Worm (Caenorhabditis elegans): Measurements from ENCODE around the gene T26A5.8.

T26A5.8 gene

DNA sequence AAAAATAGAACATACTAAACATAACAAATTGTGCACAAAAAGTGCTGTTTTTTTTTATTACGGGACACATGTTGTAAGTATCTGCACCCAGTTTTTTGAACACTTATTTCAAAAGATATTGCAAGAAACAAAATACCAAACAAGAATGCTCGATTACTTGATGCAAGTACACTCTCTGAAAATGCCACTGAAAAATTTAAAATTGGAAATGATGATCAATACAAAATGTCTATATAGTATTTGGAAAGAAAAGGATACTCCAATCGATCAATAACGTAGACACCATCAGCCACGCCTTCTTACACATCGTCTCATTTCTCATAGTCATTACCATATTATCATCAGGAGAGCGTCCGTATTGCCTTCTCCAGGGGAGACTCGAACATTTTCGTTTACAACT lies 35.5 kb upstream of the T26A5.8 start, which contains the start of gene sdz-15:
Gene sdz-15 (plus strand): TSS at position 301 of the 400 bp plus-strand sequence.
- TF ChIP-seq unc-62 (GFP tag; optimal IDR thresholded peaks at IDR 0.05) (no peak), nhr-23 (tag; optimal IDR thresholded peaks at IDR 0.05) (no peak), F13H6.1 (tag; optimal IDR thresholded peaks at IDR 0.05) (no peak), lin-39 (tag; optimal IDR thresholded peaks at IDR 0.05) (no peak), crh-2 (tag; optimal IDR thresholded peaks at IDR 0.05) (no peak), nhr-10 (tag; optimal IDR thresholded peaks at IDR 0.05) (no peak), R02D3.7 (tag; optimal IDR thresholded peaks at IDR 0.05) (no peak), ceh-82 (tag; optimal IDR thresholded peaks at IDR 0.05) (no peak), zag-1 (tag; optimal IDR thresholded peaks at IDR 0.05) (no peak), lin-13 (GFP tag; optimal IDR thresholded peaks at IDR 0.05) (no peak), lin-11 (tag; optimal IDR thresholded peaks at IDR 0.05) (no peak), gmeb-1 (tag; optimal IDR thresholded peaks at IDR 0.05) (no peak), ztf-4 (tag; optimal IDR thresholded peaks at IDR 0.05) (no peak), fos-1 (tag; optimal IDR thresholded peaks at IDR 0.05) (no peak), mdl-1 (tag; optimal IDR thresholded peaks at IDR 0.05) (no peak), egl-27 (tag; optimal IDR thresholded peaks at IDR 0.05) (no peak)

- TF ChIP-seq fos-1 (tag; optimal IDR thresholded peaks at IDR 0.05) = peak; percentile 61
- TF ChIP-seq sma-9 (GFP tag; optimal IDR thresholded peaks at IDR 0.05) = peak; percentile 24
- TF ChIP-seq sma-9 (tag; optimal IDR thresholded peaks at IDR 0.05) = no peak
- TF ChIP-seq snpc-4 (tag; optimal IDR thresholded peaks at IDR 0.05) = no peak
Measured at ce11 chrIII:6495191-6495723, 32.6 kb upstream of the T26A5.8 start, which contains the start of gene F23F12.13. F23F12.13 (plus strand) TSS chrIII:6495673.

- no peak for TF ChIP-seq dmd-4 (tag; optimal IDR thresholded peaks at IDR 0.05)
- TF ChIP-seq sma-3 (GFP tag; optimal IDR thresholded peaks at IDR 0.05) = no peak
- no peak for TF ChIP-seq gmeb-1 (tag; optimal IDR thresholded peaks at IDR 0.05)
- no peak for TF ChIP-seq nhr-23 (tag; optimal IDR thresholded peaks at IDR 0.05)
- no peak for TF ChIP-seq peb-1 (tag; optimal IDR thresholded peaks at IDR 0.05)
- no peak for TF ChIP-seq ceh-82 (tag; optimal IDR thresholded peaks at IDR 0.05)
- TF ChIP-seq elt-3 (tag; optimal IDR thresholded peaks at IDR 0.05) = no peak
- no peak for TF ChIP-seq skn-1 (tag; optimal IDR thresholded peaks at IDR 0.05)
- no peak for TF ChIP-seq nhr-10 (tag; optimal IDR thresholded peaks at IDR 0.05)
- TF ChIP-seq sem-4 (tag; optimal IDR thresholded peaks at IDR 0.05) = no peak
- TF ChIP-seq nhr-12 (tag; optimal IDR thresholded peaks at IDR 0.05) = no peak
- no peak for TF ChIP-seq ztf-11 (tag; optimal IDR thresholded peaks at IDR 0.05)
- no peak for TF ChIP-seq mbf-1 (tag; optimal IDR thresholded peaks at IDR 0.05)
- no peak for TF ChIP-seq nhr-237 (tag; optimal IDR thresholded peaks at IDR 0.05)
- no peak for TF ChIP-seq aly-2 (tag; optimal IDR thresholded peaks at IDR 0.05)
- no peak for TF ChIP-seq sma-9 (GFP tag; optimal IDR thresholded peaks at IDR 0.05)
- no peak for TF ChIP-seq sma-9 (tag; optimal IDR thresholded peaks at IDR 0.05)
- TF ChIP-seq lin-13 (GFP tag; optimal IDR thresholded peaks at IDR 0.05) = no peak
Measured at ce11 chrIII:6492807-6493206, 30.2 kb upstream of the T26A5.8 start, which contains the start of gene srb-11. srb-11 (minus strand) TSS chrIII:6492907.

DNA sequence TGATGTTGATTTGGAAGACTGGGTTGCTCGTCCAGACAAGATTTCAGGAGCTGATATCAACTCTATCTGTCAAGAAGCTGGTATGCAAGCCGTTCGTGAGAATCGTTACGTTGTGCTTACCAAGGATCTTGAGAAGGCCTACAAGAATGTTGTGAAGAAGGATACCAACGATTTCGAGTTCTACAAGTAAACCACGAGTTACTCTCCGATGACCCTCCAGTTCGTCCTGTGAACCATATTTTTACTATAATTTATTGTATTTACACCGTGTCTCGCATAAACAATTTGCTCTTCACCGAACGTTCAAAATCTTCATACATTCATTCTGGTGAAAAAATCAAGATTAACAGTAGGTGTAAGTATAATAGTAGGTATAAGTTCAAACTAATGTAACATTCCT lies 28.3 kb upstream of the T26A5.8 start:
- TF ChIP-seq sma-3 (GFP tag; optimal IDR thresholded peaks at IDR 0.05) (no peak), C34F6.9 (tag; optimal IDR thresholded peaks at IDR 0.05) (no peak), nhr-6 (tag; optimal IDR thresholded peaks at IDR 0.05) (no peak), elt-1 (tag; optimal IDR thresholded peaks at IDR 0.05) (no peak), nhr-25 (tag; optimal IDR thresholded peaks at IDR 0.05) (no peak), nhr-11 (tag; optimal IDR thresholded peaks at IDR 0.05) (no peak), unc-62 (GFP tag; optimal IDR thresholded peaks at IDR 0.05) (no peak), mdl-1 (tag; optimal IDR thresholded peaks at IDR 0.05) (no peak), blmp-1 (tag; optimal IDR thresholded peaks at IDR 0.05; ENCODE audit: insufficient read depth) (no peak), nhr-129 (tag; optimal IDR thresholded peaks at IDR 0.05) (no peak), ama-1 (optimal IDR thresholded peaks at IDR 0.05) (no peak), sma-9 (GFP tag; optimal IDR thresholded peaks at IDR 0.05) (no peak), sma-9 (tag; optimal IDR thresholded peaks at IDR 0.05) (no peak)
